Worm (Caenorhabditis elegans): Measurements from ENCODE around the gene fat-2.

Gene fat-2

ce11 chrIV:13300591-13300990 is 23.1 kb upstream of the fat-2 start, which contains the start of gene csn-6:
csn-6 (plus strand) TSS chrIV:13300824.
- TF ChIP-seq cebp-2 (GFP tag; IDR thresholded peaks at IDR 0.05) (0 out of 2 replicates have a peak, but pooled peaks have one; percentile 32), tbp1 (GFP tag; optimal IDR thresholded peaks at IDR 0.05) (peak; percentile 13), attf-6 (GFP tag; IDR thresholded peaks at IDR 0.05) (peak; percentile 29; the same call in 1 of the 2 replicates), nhr-27 (tag; optimal IDR thresholded peaks at IDR 0.05) (peak; percentile 9), zim-3 (tag; optimal IDR thresholded peaks at IDR 0.05) (no peak), cebp-1 (GFP tag; IDR thresholded peaks at IDR 0.05) (no peak), cebp-1 (tag; optimal IDR thresholded peaks at IDR 0.05) (peak; percentile 44), let-526 (GFP tag; IDR thresholded peaks at IDR 0.05) (no peak), ekl-4 (GFP tag; IDR thresholded peaks at IDR 0.05) (no peak), lin-26 (GFP tag; IDR thresholded peaks at IDR 0.05) (no peak), attf-5 (GFP tag; optimal IDR thresholded peaks at IDR 0.05) (no peak), ceh-27 (GFP tag; optimal IDR thresholded peaks at IDR 0.05) (no peak), snpc-4 (GFP tag; optimal IDR thresholded peaks at IDR 0.05) (no peak), snpc-4 (tag; optimal IDR thresholded peaks at IDR 0.05) (peak in 1 of 4 experiments; percentile 1), hlh-12 (tag; optimal IDR thresholded peaks at IDR 0.05) (no peak)

- TF ChIP-seq nfya-1 (tag; optimal IDR thresholded peaks at IDR 0.05; ENCODE audit: borderline replicate concordance, insufficient read depth), result no peak
- no peak for TF ChIP-seq madf-10 (tag; optimal IDR thresholded peaks at IDR 0.05)
- no peak for TF ChIP-seq bed-2 (GFP tag; IDR thresholded peaks at IDR 0.05)
- TF ChIP-seq unc-62 (GFP tag; optimal IDR thresholded peaks at IDR 0.05), result no peak
- no peak for TF ChIP-seq T07F8.4 (tag; optimal IDR thresholded peaks at IDR 0.05)
- no peak for TF ChIP-seq ztf-28 (GFP tag; IDR thresholded peaks at IDR 0.05)
- no peak for TF ChIP-seq efl-1 (GFP tag; optimal IDR thresholded peaks at IDR 0.05)
- no peak for TF ChIP-seq F23B12.7 (tag; optimal IDR thresholded peaks at IDR 0.05; ENCODE audit: insufficient read depth)
- no peak for TF ChIP-seq zim-3 (tag; optimal IDR thresholded peaks at IDR 0.05)
- no peak for TF ChIP-seq nfyb-1 (GFP tag; IDR thresholded peaks at IDR 0.05)
- no peak for TF ChIP-seq lin-35 (GFP tag; optimal IDR thresholded peaks at IDR 0.05)
- TF ChIP-seq ZK185.1 (tag; optimal IDR thresholded peaks at IDR 0.05; ENCODE audit: poor library complexity, severe bottlenecking), result no peak
- TF ChIP-seq B0019.2 (GFP tag; conservative IDR thresholded peaks at IDR 0.05), result no peak
- TF ChIP-seq egl-44 (GFP tag; IDR thresholded peaks at IDR 0.05), result no peak
- TF ChIP-seq pha-4 (tag; optimal IDR thresholded peaks at IDR 0.05), result no peak
- no peak for TF ChIP-seq lin-26 (GFP tag; IDR thresholded peaks at IDR 0.05)
- TF ChIP-seq madf-6 (GFP tag; IDR thresholded peaks at IDR 0.05), result no peak
These were observed 20.2 kb upstream of the fat-2 start, which contains the start of gene Y67H2A.7 for ce11 chrIV:13303442-13303841. Y67H2A.7 (plus strand) TSS chrIV:13303742.

ce11 chrIV:13304786-13305185 is 18.9 kb upstream of the fat-2 start:
- TF ChIP-seq mcd-1 (GFP tag; IDR thresholded peaks at IDR 0.05), result no peak
- TF ChIP-seq ztf-18 (tag; optimal IDR thresholded peaks at IDR 0.05), result no peak
- no peak for TF ChIP-seq tbp1 (GFP tag; optimal IDR thresholded peaks at IDR 0.05)
- TF ChIP-seq hrde-1 (tag; optimal IDR thresholded peaks at IDR 0.05; ENCODE audit: borderline replicate concordance), result no peak

ce11 chrIV:13309636-13310035 is 14.0 kb upstream of the fat-2 start:
- TF ChIP-seq Y95B8A.8 (GFP tag; IDR thresholded peaks at IDR 0.05), result no peak
- no peak for TF ChIP-seq lir-1 (GFP tag; conservative IDR thresholded peaks at IDR 0.05)
- no peak for TF ChIP-seq let-526 (GFP tag; IDR thresholded peaks at IDR 0.05)
- no peak for TF ChIP-seq ztf-26 (tag; optimal IDR thresholded peaks at IDR 0.05)
- no peak for TF ChIP-seq C17E4.6 (GFP tag; IDR thresholded peaks at IDR 0.05)
- no peak for TF ChIP-seq nhr-120 (GFP tag; IDR thresholded peaks at IDR 0.05)
- TF ChIP-seq attf-6 (GFP tag; IDR thresholded peaks at IDR 0.05), result no peak
- TF ChIP-seq F37B4.10 (GFP tag; IDR thresholded peaks at IDR 0.05), result no peak

Data from whole organism, young adult.